Worm (Caenorhabditis elegans) whole organism, midembryonic: ENCODE measurements around the gene F11G11.15.
A peak's percentile ranks its signal among the peaks of the same experiment; 100 is the strongest.
"Not testable (repeated sequence)": the region's sequence is repeated elsewhere in the genome, so short reads cannot be mapped to it uniquely, and the experiment has no call there.

Source experiments
- T22C8.4 ChIP-seq: fragments of 200-800 bp; sonication (Bioruptor generic); IDR thresholded peaks from 2 replicates; pipeline ENCODE4 v1.3.6; 2022; ENCODE audit warnings: missing genetic modification characterization, missing compliant biosample characterization
- cog-1 ChIP-seq: sonication (generic microtip); optimal IDR thresholded peaks from 2 replicates; lab custom pipeline; 2016; ENCODE audit warnings: missing genetic modification characterization, missing compliant biosample characterization
- flt-1 ChIP-seq: fragments of 200-800 bp; sonication (Bioruptor generic); IDR thresholded peaks from 2 replicates; pipeline ENCODE4 v1.3.6; 2022; ENCODE audit warnings: missing genetic modification characterization, missing compliant biosample characterization
- klf-2 ChIP-seq: fragments of 200-800 bp; sonication (Bioruptor generic); conservative IDR thresholded peaks from 2 replicates; pipeline ENCODE4 v1.3.6; 2022; ENCODE audit warnings: missing genetic modification reagents, missing genetic modification characterization, missing compliant biosample characterization
- med-1 ChIP-seq: sonication (generic microtip); optimal IDR thresholded peaks from 2 replicates; lab custom pipeline; 2017; ENCODE audit warnings: missing genetic modification characterization, mild to moderate bottlenecking, missing compliant biosample characterization, antibody characterized with exemption, missing genetic modification reagents; ENCODE audit not compliant: insufficient read depth
- ref-1 ChIP-seq: fragments of 200-800 bp; sonication (Bioruptor generic); conservative IDR thresholded peaks from 2 replicates; pipeline ENCODE4 v1.3.6; 2022; ENCODE audit warnings: missing genetic modification reagents, missing genetic modification characterization, missing compliant biosample characterization
- tab-1 ChIP-seq: fragments of 200-800 bp; sonication (Bioruptor generic); IDR thresholded peaks from 2 replicates; pipeline ENCODE4 v1.3.6; 2022; ENCODE audit warnings: missing genetic modification characterization, missing compliant biosample characterization
- ztf-23 ChIP-seq: fragments of 200-800 bp; sonication (Bioruptor generic); IDR thresholded peaks from 2 replicates; pipeline ENCODE4 v1.3.6; 2022; ENCODE audit warnings: missing genetic modification reagents, missing genetic modification characterization, missing compliant biosample characterization
- ztf-29 ChIP-seq: fragments of 200-800 bp; sonication (Bioruptor generic); IDR thresholded peaks from 2 replicates; pipeline ENCODE4 v1.3.6; 2022; ENCODE audit warnings: missing genetic modification reagents, missing genetic modification characterization, missing compliant biosample characterization

The F11G11.15 gene

DNA sequence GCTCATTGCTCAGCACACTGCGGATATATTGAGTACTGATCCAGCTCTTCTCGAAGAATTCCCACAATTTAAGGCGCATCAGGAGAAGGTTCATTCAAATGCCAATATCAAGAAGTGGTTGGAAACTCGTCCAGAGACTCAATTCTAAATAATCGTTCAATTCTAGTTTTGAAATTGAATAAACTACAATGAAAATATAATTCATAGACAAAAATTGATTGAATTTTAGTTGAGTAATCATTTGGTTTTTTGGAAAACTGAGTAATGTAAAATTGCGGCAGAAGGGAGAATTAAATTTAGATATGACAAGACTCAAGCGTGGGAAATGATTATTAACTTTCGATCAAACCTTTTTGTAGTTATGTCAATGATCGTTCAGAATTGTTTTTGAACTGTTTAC is 9.8 kb downstream of the F11G11.15 start:
- TF ChIP-seq T22C8.4 (no peak), ref-1 (GFP tag; lab: Robert Waterston, UW) (no peak), flt-1 (GFP tag; lab: Robert Waterston, UW) (no peak), klf-2 (GFP tag; lab: Robert Waterston, UW) (no peak), ztf-23 (GFP tag; lab: Robert Waterston, UW) (no peak), ztf-29 (GFP tag; lab: Robert Waterston, UW) (no peak), med-1 (GFP tag; lab: Kevin White, UChicago) (no peak), tab-1 (no peak), cog-1 (tag; lab: Kevin White, UChicago) (no peak)

- TF ChIP-seq med-1 (GFP tag; lab: Kevin White, UChicago) = no peak
These were observed 11.3 kb downstream of the F11G11.15 start, which contains the start of gene R05F9.7 for ce11 chrII:4885976-4886375. Gene R05F9.7 (plus strand): TSS chrII:4886276.

DNA sequence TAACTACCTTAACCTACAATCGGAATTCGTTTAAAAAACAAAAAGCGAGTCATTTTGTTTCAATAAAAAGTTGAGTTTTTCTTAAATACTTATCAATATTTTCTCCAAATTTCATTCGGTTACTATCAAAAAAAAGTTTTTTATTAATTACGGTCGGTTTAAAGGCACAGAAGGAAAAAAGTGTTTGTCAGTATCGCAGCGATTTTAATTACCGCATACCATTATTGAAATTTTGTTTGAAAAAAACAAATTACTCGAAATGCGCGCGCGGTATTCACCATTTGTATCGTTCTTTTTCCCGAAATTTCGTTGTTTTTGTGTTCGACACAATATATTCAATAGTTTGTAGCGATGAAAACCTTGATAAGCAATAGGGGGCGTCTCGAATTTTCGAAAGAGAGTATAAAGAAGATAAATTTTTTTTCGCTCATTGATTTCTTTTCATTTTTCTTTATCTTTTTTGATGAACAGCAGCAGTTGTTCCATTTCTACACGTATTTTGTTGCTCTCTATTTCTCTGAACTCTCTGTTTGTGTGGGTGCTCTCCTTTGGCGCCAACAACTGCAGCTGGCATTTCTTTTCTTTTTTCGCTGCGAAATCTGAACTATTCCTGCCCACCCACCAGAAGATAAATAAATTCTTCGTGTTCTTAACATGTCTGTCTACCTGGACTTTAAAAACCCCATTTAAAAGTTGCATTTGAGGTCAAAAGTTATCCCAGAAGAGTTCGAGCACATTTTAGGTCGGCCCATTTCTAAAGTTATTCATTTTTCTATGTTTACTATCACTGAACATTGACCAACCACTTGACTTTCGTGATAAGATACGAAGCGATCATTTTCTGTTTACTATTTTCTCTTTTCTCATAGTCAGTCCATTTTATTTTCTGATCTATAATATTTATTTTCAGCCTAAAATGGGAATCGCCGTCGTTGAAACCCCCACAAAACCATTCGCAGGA is 14.2 kb downstream of the F11G11.15 start, which contains the start of gene pgm-1:
pgm-1 (plus strand) TSS at position 911 of the 961 bp plus-strand sequence.
- TF ChIP-seq tab-1 (no peak), klf-2 (GFP tag; lab: Robert Waterston, UW) (no peak)

DNA sequence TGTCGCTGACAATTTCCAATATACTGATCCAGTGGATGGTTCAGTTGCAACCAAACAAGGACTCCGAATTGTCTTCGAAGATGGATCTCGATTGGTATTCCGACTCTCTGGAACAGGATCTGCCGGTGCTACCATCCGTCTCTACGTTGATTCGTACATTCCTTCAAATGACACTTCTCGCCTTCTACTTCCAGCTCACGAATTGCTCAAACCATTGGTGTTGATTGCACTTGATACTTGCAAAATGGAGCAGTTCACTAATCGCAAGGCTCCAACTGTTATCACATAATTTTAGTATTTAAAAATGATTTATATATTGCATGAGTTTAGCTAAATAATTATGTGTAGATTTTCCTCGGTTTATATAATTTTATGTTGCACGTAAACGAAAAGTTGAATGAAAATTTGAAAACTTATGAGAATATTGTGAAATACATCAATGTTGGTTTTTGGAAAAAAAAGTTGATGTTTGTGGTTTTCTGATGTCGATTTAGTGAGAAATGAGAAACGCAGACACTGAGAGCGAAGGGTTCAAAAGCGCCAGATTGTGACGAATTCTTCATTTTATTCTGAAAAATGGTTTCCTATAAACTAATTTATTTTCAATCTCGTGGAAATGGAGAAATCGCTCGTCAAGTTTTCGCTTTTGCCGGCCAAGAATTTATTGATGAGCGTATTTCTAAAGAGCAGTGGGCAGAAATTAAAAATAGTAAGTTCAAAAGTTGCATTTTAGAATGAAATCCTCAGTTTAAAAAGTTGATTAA is 16.5 kb downstream of the F11G11.15 start, which contains the start of gene gst-9:
gst-9 (plus strand) TSS at position 574 of the 764 bp plus-strand sequence.
- TF ChIP-seq cog-1 (tag; lab: Kevin White, UChicago) (no peak), ztf-23 (GFP tag; lab: Robert Waterston, UW) (no peak), flt-1 (GFP tag; lab: Robert Waterston, UW) (no peak), T22C8.4 (no peak), ref-1 (GFP tag; lab: Robert Waterston, UW) (no peak), med-1 (GFP tag; lab: Kevin White, UChicago) (no peak), klf-2 (GFP tag; lab: Robert Waterston, UW) (no peak), tab-1 (no peak), ztf-29 (GFP tag; lab: Robert Waterston, UW) (no peak)

DNA sequence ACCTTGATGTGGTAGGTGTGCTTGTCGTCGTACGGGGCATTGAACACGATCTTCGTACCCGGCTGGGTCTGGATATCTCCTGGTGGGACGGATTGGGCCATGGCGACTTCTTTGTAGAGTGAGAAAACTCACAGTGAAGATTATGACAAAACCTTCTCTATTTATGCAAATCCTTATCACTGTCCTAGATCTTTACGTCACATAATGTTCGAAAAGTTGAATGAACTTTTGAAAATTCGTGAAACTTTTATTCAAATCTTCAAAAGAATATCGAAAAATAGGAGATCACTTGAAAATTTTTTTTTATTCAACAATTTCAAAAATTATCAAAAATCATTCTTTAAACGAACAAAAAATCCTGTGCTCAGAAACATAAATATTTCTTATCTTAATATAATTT is 17.9 kb downstream of the F11G11.15 start, which contains the start of gene msp-33:
msp-33 (minus strand) TSS at position 101 of the 400 bp plus-strand sequence.
- TF ChIP-seq tab-1 = no peak

ce11 chrII:4898529-4898928 is 23.9 kb downstream of the F11G11.15 start, which contains the start of gene msp-32:
Gene msp-32 (plus strand): TSS chrII:4898829.
- TF ChIP-seq flt-1 (GFP tag; lab: Robert Waterston, UW); ref-1 (GFP tag; lab: Robert Waterston, UW); cog-1 (tag; lab: Kevin White, UChicago): not testable (repeated sequence)

ce11 chrII:4902035-4902434 is 27.4 kb downstream of the F11G11.15 start, which contains the start of gene R05F9.9:
Gene R05F9.9 (minus strand): TSS chrII:4902100.
- TF ChIP-seq klf-2 (GFP tag; lab: Robert Waterston, UW) (no peak), T22C8.4 (peak; percentile 80)

DNA sequence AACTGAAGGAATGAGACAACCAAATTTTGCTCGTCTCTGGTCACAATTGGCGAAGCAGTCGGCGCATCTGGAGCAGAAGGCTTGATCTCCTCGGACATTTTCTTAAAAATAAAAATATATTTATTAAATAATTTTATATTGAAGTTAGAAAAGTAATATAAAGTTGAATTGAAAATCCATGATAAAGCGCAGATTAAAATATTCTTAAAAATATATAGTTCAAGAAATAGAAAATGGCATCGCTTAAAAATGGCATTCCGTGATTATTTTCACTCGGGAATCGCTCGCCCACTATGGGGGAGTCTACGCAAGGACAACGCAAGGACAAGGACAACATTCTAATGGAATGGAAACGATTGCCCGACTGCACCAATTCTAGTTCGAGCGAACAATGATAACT is 29.1 kb downstream of the F11G11.15 start, which contains the start of gene sgt-1:
sgt-1 (minus strand) TSS at position 101 of the 400 bp plus-strand sequence.
- not testable (repeated sequence) for TF ChIP-seq ref-1 (GFP tag; lab: Robert Waterston, UW); T22C8.4; ztf-29 (GFP tag; lab: Robert Waterston, UW)

ce11 chrII:4904277-4904676 is 29.6 kb downstream of the F11G11.15 start:
- peak; percentile 57; the same call in 1 of the 2 replicates for TF ChIP-seq ztf-29 (GFP tag; lab: Robert Waterston, UW)
- no peak for TF ChIP-seq T22C8.4
- TF ChIP-seq flt-1 (GFP tag; lab: Robert Waterston, UW) = 0 out of 2 replicates have a peak, but pooled peaks have one; percentile 7

- TF ChIP-seq ref-1 (GFP tag; lab: Robert Waterston, UW) (no peak), klf-2 (GFP tag; lab: Robert Waterston, UW) (no peak), med-1 (GFP tag; lab: Kevin White, UChicago) (no peak), flt-1 (GFP tag; lab: Robert Waterston, UW) (no peak), cog-1 (tag; lab: Kevin White, UChicago) (no peak), ztf-29 (GFP tag; lab: Robert Waterston, UW) (no peak), tab-1 (no peak), T22C8.4 (no peak)
These were observed 30.1 kb downstream of the F11G11.15 start, which contains the start of gene btbd-10 for ce11 chrII:4904778-4905177. Gene btbd-10 (plus strand): TSS chrII:4905008.
